Fruit fly (Drosophila melanogaster): Measurements from ENCODE around the gene Pka-C3.

DNA sequence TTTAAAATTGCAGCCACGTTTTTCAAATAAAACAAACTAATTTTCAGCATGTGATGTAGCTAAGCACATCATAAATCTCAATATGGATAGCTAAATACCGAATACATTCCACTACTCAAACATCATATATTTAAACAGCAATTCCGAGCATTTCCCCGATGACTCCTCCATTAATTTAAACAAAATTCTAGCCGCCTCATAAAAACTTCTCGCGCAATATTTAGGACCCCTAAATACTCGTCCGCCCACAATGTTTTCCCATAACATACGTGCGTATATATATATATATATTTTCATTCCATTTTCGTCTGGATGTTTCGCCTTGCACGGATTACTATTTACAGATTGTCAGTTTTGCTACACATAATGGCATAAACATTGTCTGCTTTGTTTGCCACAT is 41.4 kb upstream of the Pka-C3 start:
- no peak for TF ChIP-seq dac (GFP tag; optimal IDR thresholded peaks at IDR 0.05)
- no peak for TF ChIP-seq CG6276 (GFP tag; optimal IDR thresholded peaks at IDR 0.05)
- no peak for TF ChIP-seq CG1621 (tag; optimal IDR thresholded peaks at IDR 0.05)

All from whole organism, prepupa.